Fruit fly (Drosophila melanogaster): ENCODE measurements around the gene CG33764.

CG33764 gene

dm6 chr3L:4307691-4308383 is 40.5 kb upstream of the CG33764 start, which contains the start of gene dyl (continued):
- peak; percentile 13 for TF ChIP-seq gsb-n (tag; optimal IDR thresholded peaks at IDR 0.05)
- TF ChIP-seq CG13424 (tag; optimal IDR thresholded peaks at IDR 0.05), result no peak
- no peak for TF ChIP-seq D (optimal IDR thresholded peaks at IDR 0.05)
- TF ChIP-seq D (GFP tag; optimal IDR thresholded peaks at IDR 0.05), result no peak
- no peak for TF ChIP-seq gsb (GFP tag; IDR thresholded peaks at IDR 0.05)
- peak; percentile 78 for TF ChIP-seq Blimp-1 (GFP tag; optimal IDR thresholded peaks at IDR 0.05)
- no peak for TF ChIP-seq Oli (tag; optimal IDR thresholded peaks at IDR 0.05)
- no peak for TF ChIP-seq CG11560 (tag; IDR thresholded peaks at IDR 0.05)
- TF ChIP-seq CG2199 (GFP tag; IDR thresholded peaks at IDR 0.05), result no peak
- no peak for TF ChIP-seq dati (GFP tag; IDR thresholded peaks at IDR 0.05)
- no peak for TF ChIP-seq BtbVII (GFP tag; optimal IDR thresholded peaks at IDR 0.05)
- TF ChIP-seq Pdp1 (GFP tag; optimal IDR thresholded peaks at IDR 0.05), result peak in 1 of 2 experiments; percentile 88
- TF ChIP-seq Fer3 (tag; optimal IDR thresholded peaks at IDR 0.05), result no peak
- no peak for TF ChIP-seq Gsc (GFP tag; IDR thresholded peaks at IDR 0.05)
- TF ChIP-seq CG6654 (GFP tag; optimal IDR thresholded peaks at IDR 0.05), result no peak
- TF ChIP-seq en (GFP tag; optimal IDR thresholded peaks at IDR 0.05), result no peak
- no peak for TF ChIP-seq CG14050 (GFP tag; IDR thresholded peaks at IDR 0.05)
- no peak for TF ChIP-seq CG2889 (GFP tag; IDR thresholded peaks at IDR 0.05)
- TF ChIP-seq CG30020 (tag; optimal IDR thresholded peaks at IDR 0.05), result no peak
- no peak for TF ChIP-seq CG11723 (GFP tag; optimal IDR thresholded peaks at IDR 0.05)
- TF ChIP-seq oc (tag; optimal IDR thresholded peaks at IDR 0.05), result peak; percentile 68
- TF ChIP-seq Dad (GFP tag; optimal IDR thresholded peaks at IDR 0.05), result no peak
- no peak for TF ChIP-seq CG8765 (GFP tag; IDR thresholded peaks at IDR 0.05)
- TF ChIP-seq dmrt11E (tag; optimal IDR thresholded peaks at IDR 0.05), result no peak
- no peak for TF ChIP-seq ttk (GFP tag; IDR thresholded peaks at IDR 0.05)
- no peak for TF ChIP-seq fru (optimal IDR thresholded peaks at IDR 0.05)
- no peak for TF ChIP-seq Doc3 (GFP tag; IDR thresholded peaks at IDR 0.05; ENCODE audit: partially characterized antibody)
- TF ChIP-seq Hr3 (GFP tag; optimal IDR thresholded peaks at IDR 0.05), result no peak
- TF ChIP-seq CG3065 (GFP tag; optimal IDR thresholded peaks at IDR 0.05), result no peak
- TF ChIP-seq CG34224 (GFP tag; IDR thresholded peaks at IDR 0.05; ENCODE audit: partially characterized antibody), result no peak
- TF ChIP-seq Deaf1 (tag; optimal IDR thresholded peaks at IDR 0.05), result peak; percentile 86
- TF ChIP-seq sqz (GFP tag; optimal IDR thresholded peaks at IDR 0.05), result no peak
- TF ChIP-seq Usf (GFP tag; optimal IDR thresholded peaks at IDR 0.05), result no peak
- no peak for TF ChIP-seq CG13296 (GFP tag; optimal IDR thresholded peaks at IDR 0.05)
- TF ChIP-seq ssp (GFP tag; IDR thresholded peaks at IDR 0.05), result no peak
- TF ChIP-seq bbx (GFP tag; IDR thresholded peaks at IDR 0.05; ENCODE audit: partially characterized antibody), result 0 out of 2 replicates have a peak, but pooled peaks have one; percentile 3
- no peak for TF ChIP-seq ems (GFP tag; optimal IDR thresholded peaks at IDR 0.05)
- TF ChIP-seq Rfx (GFP tag; IDR thresholded peaks at IDR 0.05), result no peak
- no peak for TF ChIP-seq Tbp (GFP tag; optimal IDR thresholded peaks at IDR 0.05)
- no peak for TF ChIP-seq Atf-2 (GFP tag; optimal IDR thresholded peaks at IDR 0.05)
- TF ChIP-seq CG31388 (GFP tag; optimal IDR thresholded peaks at IDR 0.05), result no peak
- no peak for TF ChIP-seq CG7786 (GFP tag; optimal IDR thresholded peaks at IDR 0.05)
- TF ChIP-seq CG2116 (GFP tag; optimal IDR thresholded peaks at IDR 0.05), result no peak
- no peak for TF ChIP-seq CG17612 (GFP tag; IDR thresholded peaks at IDR 0.05)
- no peak for TF ChIP-seq Drgx (GFP tag; IDR thresholded peaks at IDR 0.05)
- no peak for TF ChIP-seq tap (tag; optimal IDR thresholded peaks at IDR 0.05)
- no peak for TF ChIP-seq btn (GFP tag; optimal IDR thresholded peaks at IDR 0.05)
- no peak for TF ChIP-seq kah (GFP tag; optimal IDR thresholded peaks at IDR 0.05)
- no peak for TF ChIP-seq Eip74EF (GFP tag; optimal IDR thresholded peaks at IDR 0.05)
- TF ChIP-seq CG12104 (GFP tag; optimal IDR thresholded peaks at IDR 0.05), result no peak
- TF ChIP-seq CG33213 (GFP tag; optimal IDR thresholded peaks at IDR 0.05), result no peak
- no peak for TF ChIP-seq h (optimal IDR thresholded peaks at IDR 0.05)
